Worm (Caenorhabditis elegans) whole organism, L4 larva: ENCODE measurements around the gene Y54G2A.44.
"Not testable (repeated sequence)": the region's sequence is repeated elsewhere in the genome, so short reads cannot be mapped to it uniquely, and the experiment has no call there.

ENCODE experiments used
- T26A8.4 ChIP-seq: fragments of 200-800 bp; sonication (Bioruptor generic); IDR thresholded peaks from 2 replicates; pipeline ENCODE4 v1.3.6; 2022; ENCODE audit warnings: missing genetic modification characterization, missing compliant biosample characterization
- aly-2 ChIP-seq: sonication (generic microtip); optimal IDR thresholded peaks from 2 replicates; lab custom pipeline; 2018; ENCODE audit warnings: missing biosample characterization, missing genetic modification characterization
- set-16 ChIP-seq: fragments of 200-800 bp; sonication (Bioruptor generic); IDR thresholded peaks from 2 replicates; pipeline ENCODE4 v1.3.6; 2022; ENCODE audit warnings: missing genetic modification reagents, missing genetic modification characterization, missing compliant biosample characterization

DNA sequence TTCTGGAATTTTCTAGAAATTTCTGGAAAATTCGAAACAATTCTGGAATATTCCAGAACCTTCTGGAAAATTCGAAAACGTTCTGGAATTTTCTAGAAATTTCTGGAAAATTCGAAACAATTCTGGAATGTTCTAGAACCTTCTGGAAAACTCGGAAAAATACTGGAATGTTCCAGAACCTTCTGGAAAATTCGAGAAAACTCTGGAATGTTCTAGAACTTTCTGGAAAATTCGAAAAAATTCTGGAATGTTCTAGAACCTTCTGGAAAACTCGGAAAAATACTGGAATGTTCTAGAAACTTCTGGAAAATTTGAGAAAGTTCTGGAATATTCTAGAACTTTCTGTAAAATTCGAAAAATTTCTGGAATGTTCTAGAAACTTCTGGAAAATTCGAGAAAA lies 45.6 kb upstream of the Y54G2A.44 start:
- TF ChIP-seq T26A8.4 (GFP tag; lab: Robert Waterston, UW); set-16 (GFP tag; lab: Robert Waterston, UW); aly-2: not testable (repeated sequence)
